Worm (Caenorhabditis elegans) whole organism, L2 larva: Measurements from ENCODE around the gene lys-8.

Experiments
- C34F6.9 ChIP-seq: fragments of 150-350 bp; optimal IDR thresholded peaks from 2 replicates; lab custom pipeline; 2014; ENCODE audit warnings: missing biosample characterization, missing genetic modification characterization
- F13H6.1 ChIP-seq: sonication (generic microtip); optimal IDR thresholded peaks from 2 replicates; lab custom pipeline; 2016; ENCODE audit warnings: missing genetic modification characterization, missing compliant biosample characterization
- R02D3.7 ChIP-seq: fragments of 150-350 bp; optimal IDR thresholded peaks from 2 replicates; lab custom pipeline; 2014; ENCODE audit warnings: missing biosample characterization, missing genetic modification characterization
- Y55F3AM.14 ChIP-seq: fragments of 200-800 bp; sonication (Bioruptor generic); optimal IDR thresholded peaks from 2 replicates; lab custom pipeline; 2018; ENCODE audit warnings: mild to moderate bottlenecking, missing genetic modification characterization, missing compliant biosample characterization
- ZK546.5 ChIP-seq: sonication (generic microtip); optimal IDR thresholded peaks from 2 replicates; lab custom pipeline; 2017; ENCODE audit warnings: missing biosample characterization, missing genetic modification characterization
- alr-1 ChIP-seq: fragments of 150-350 bp; optimal IDR thresholded peaks from 2 replicates; lab custom pipeline; 2014; ENCODE audit warnings: missing biosample characterization, missing genetic modification characterization
- aly-2 ChIP-seq: fragments of 150-350 bp; optimal IDR thresholded peaks from 2 replicates; lab custom pipeline; 2014; ENCODE audit warnings: missing biosample characterization, missing genetic modification characterization
- ama-1 ChIP-seq: fragments of 150-350 bp; optimal IDR thresholded peaks from 2 replicates; lab custom pipeline; 2018; ENCODE audit warnings: inconsistent platforms
- blmp-1 ChIP-seq: sonication (generic microtip); optimal IDR thresholded peaks from 2 replicates; lab custom pipeline; 2017; ENCODE audit warnings: missing genetic modification characterization, mild to moderate bottlenecking, missing compliant biosample characterization, antibody characterized with exemption, moderate library complexity; ENCODE audit not compliant: insufficient read depth
- ceh-16 ChIP-seq: fragments of 150-350 bp; optimal IDR thresholded peaks from 2 replicates; lab custom pipeline; 2014; ENCODE audit warnings: missing biosample characterization, missing genetic modification characterization
- ceh-82 ChIP-seq: fragments of 150-350 bp; optimal IDR thresholded peaks from 2 replicates; lab custom pipeline; 2014; ENCODE audit warnings: missing biosample characterization, missing genetic modification characterization
- crh-2 ChIP-seq: sonication (generic microtip); optimal IDR thresholded peaks from 2 replicates; lab custom pipeline; 2017; ENCODE audit warnings: missing biosample characterization, missing genetic modification characterization
- dmd-4 ChIP-seq: sonication (generic microtip); optimal IDR thresholded peaks from 2 replicates; lab custom pipeline; 2017; ENCODE audit warnings: missing biosample characterization, missing genetic modification characterization
- egl-27 ChIP-seq: sonication (generic microtip); optimal IDR thresholded peaks from 3 replicates; lab custom pipeline; 2017; ENCODE audit warnings: missing biosample characterization, missing genetic modification reagents, missing genetic modification characterization
- elt-1 ChIP-seq: fragments of 150-350 bp; optimal IDR thresholded peaks from 2 replicates; lab custom pipeline; 2014; ENCODE audit warnings: missing biosample characterization, missing genetic modification characterization
- fos-1 ChIP-seq: fragments of 150-350 bp; optimal IDR thresholded peaks from 2 replicates; lab custom pipeline; 2014; ENCODE audit warnings: missing biosample characterization, missing genetic modification characterization
- gmeb-1 ChIP-seq: fragments of 150-350 bp; optimal IDR thresholded peaks from 2 replicates; lab custom pipeline; 2014; ENCODE audit warnings: missing biosample characterization, missing genetic modification characterization
- lin-11 ChIP-seq: fragments of 150-350 bp; sonication (generic microtip); optimal IDR thresholded peaks from 2 replicates; lab custom pipeline; 2014; ENCODE audit warnings: missing biosample characterization, missing genetic modification characterization, inconsistent platforms, mixed read lengths
- lin-13 ChIP-seq: fragments of 150-350 bp; optimal IDR thresholded peaks from 2 replicates; lab custom pipeline; 2014; ENCODE audit warnings: missing biosample characterization, missing genetic modification reagents, missing genetic modification characterization
- lsy-2 ChIP-seq, 2 experiments: fragments of 150-350 bp in 1 of 2; sonication (generic microtip) in 1 of 2; optimal IDR thresholded peaks; 2 replicates each; lab custom pipeline; 2014 to 2017; ENCODE audit warnings: missing biosample characterization in 2 of 2, missing genetic modification characterization in 2 of 2
- mab-5 ChIP-seq: fragments of 150-350 bp; optimal IDR thresholded peaks from 2 replicates; lab custom pipeline; 2014; ENCODE audit warnings: missing biosample characterization, missing genetic modification characterization
- mbf-1 ChIP-seq: sonication (generic microtip); optimal IDR thresholded peaks from 2 replicates; lab custom pipeline; 2017; ENCODE audit warnings: missing biosample characterization, missing genetic modification characterization
- mdl-1 ChIP-seq, 2 experiments: fragments of 150-350 bp in 1 of 2; sonication (generic microtip) in 1 of 2; optimal IDR thresholded peaks; 2 replicates each; lab custom pipeline; 2017; ENCODE audit warnings: missing biosample characterization in 2 of 2, missing genetic modification characterization in 2 of 2
- nhr-10 ChIP-seq: sonication (generic microtip); optimal IDR thresholded peaks from 2 replicates; lab custom pipeline; 2017; ENCODE audit warnings: missing biosample characterization, missing genetic modification characterization
- nhr-11 ChIP-seq: fragments of 150-350 bp; optimal IDR thresholded peaks from 2 replicates; lab custom pipeline; 2014; ENCODE audit warnings: missing biosample characterization, missing genetic modification characterization
- nhr-12 ChIP-seq: fragments of 150-350 bp; optimal IDR thresholded peaks from 2 replicates; lab custom pipeline; 2014; ENCODE audit warnings: missing biosample characterization, missing genetic modification characterization
- nhr-129 ChIP-seq: fragments of 150-350 bp; optimal IDR thresholded peaks from 2 replicates; lab custom pipeline; 2014; ENCODE audit warnings: missing biosample characterization, missing genetic modification characterization
- nhr-21 ChIP-seq: fragments of 150-350 bp; optimal IDR thresholded peaks from 2 replicates; lab custom pipeline; 2014; ENCODE audit warnings: missing biosample characterization, missing genetic modification characterization
- nhr-23 ChIP-seq: fragments of 150-350 bp; optimal IDR thresholded peaks from 2 replicates; lab custom pipeline; 2014; ENCODE audit warnings: missing biosample characterization, missing genetic modification reagents, missing genetic modification characterization
- nhr-237 ChIP-seq: fragments of 150-350 bp; optimal IDR thresholded peaks from 2 replicates; lab custom pipeline; 2014; ENCODE audit warnings: missing biosample characterization, missing genetic modification characterization
- nhr-25 ChIP-seq: fragments of 150-350 bp; sonication (generic microtip); optimal IDR thresholded peaks from 3 replicates; lab custom pipeline; 2014; ENCODE audit warnings: missing biosample characterization, missing genetic modification characterization
- nhr-6 ChIP-seq: fragments of 150-350 bp; optimal IDR thresholded peaks from 2 replicates; lab custom pipeline; 2014; ENCODE audit warnings: missing biosample characterization, missing genetic modification characterization
- nhr-77 ChIP-seq: fragments of 150-350 bp; optimal IDR thresholded peaks from 2 replicates; lab custom pipeline; 2014; ENCODE audit warnings: missing biosample characterization, missing genetic modification characterization
- peb-1 ChIP-seq: fragments of 150-350 bp; optimal IDR thresholded peaks from 2 replicates; lab custom pipeline; 2014; ENCODE audit warnings: missing biosample characterization, missing genetic modification characterization
- sem-4 ChIP-seq: fragments of 150-350 bp; optimal IDR thresholded peaks from 2 replicates; lab custom pipeline; 2014; ENCODE audit warnings: missing biosample characterization, missing genetic modification reagents, missing genetic modification characterization
- skn-1 ChIP-seq: sonication (generic microtip); optimal IDR thresholded peaks from 2 replicates; lab custom pipeline; 2017; ENCODE audit warnings: missing biosample characterization, missing genetic modification characterization
- sma-3 ChIP-seq: sonication (generic microtip); optimal IDR thresholded peaks from 2 replicates; lab custom pipeline; 2016; ENCODE audit warnings: missing genetic modification reagents, missing genetic modification characterization, missing compliant biosample characterization
- sma-9 ChIP-seq, 2 experiments: fragments of 150-350 bp in 1 of 2; sonication (generic microtip) in 1 of 2; optimal IDR thresholded peaks; 2 replicates each; lab custom pipeline; 2014 to 2016; ENCODE audit warnings: missing genetic modification characterization in 2 of 2, mild to moderate bottlenecking in 1 of 2, missing biosample characterization in 1 of 2, missing compliant biosample characterization in 1 of 2, missing genetic modification reagents in 1 of 2, moderate library complexity in 1 of 2
- snpc-4 ChIP-seq: fragments of 150-350 bp; optimal IDR thresholded peaks from 2 replicates; lab custom pipeline; 2014; ENCODE audit warnings: missing biosample characterization, missing genetic modification characterization
- unc-39 ChIP-seq: fragments of 150-350 bp; optimal IDR thresholded peaks from 2 replicates; lab custom pipeline; 2014; ENCODE audit warnings: missing biosample characterization, missing genetic modification characterization
- unc-55 ChIP-seq: fragments of 150-350 bp; sonication (generic microtip); optimal IDR thresholded peaks from 3 replicates; lab custom pipeline; 2014; ENCODE audit warnings: missing biosample characterization, missing genetic modification reagents, missing genetic modification characterization
- unc-62 ChIP-seq: fragments of 150-350 bp; optimal IDR thresholded peaks from 2 replicates; lab custom pipeline; 2014; ENCODE audit warnings: missing biosample characterization, missing genetic modification reagents, missing genetic modification characterization
- zag-1 ChIP-seq: fragments of 150-350 bp; optimal IDR thresholded peaks from 2 replicates; lab custom pipeline; 2014; ENCODE audit warnings: missing biosample characterization, missing genetic modification characterization
- ztf-11 ChIP-seq: sonication (generic microtip); optimal IDR thresholded peaks from 2 replicates; lab custom pipeline; 2017; ENCODE audit warnings: missing biosample characterization, missing genetic modification characterization
- ztf-4 ChIP-seq: fragments of 150-350 bp; optimal IDR thresholded peaks from 2 replicates; lab custom pipeline; 2014; ENCODE audit warnings: missing biosample characterization, missing genetic modification characterization

Gene lys-8

ce11 chrII:5591558-5591957 is 5.6 kb downstream of the lys-8 start:
- TF ChIP-seq dmd-4 (tag; lab: Kevin White, UChicago) = no peak
- no peak for TF ChIP-seq nhr-23 (tag; lab: Kevin White, UChicago)
- TF ChIP-seq sma-3 (GFP tag; lab: Kevin White, UChicago) = no peak
- no peak for TF ChIP-seq unc-62 (GFP tag; lab: Kevin White, UChicago)
- no peak for TF ChIP-seq zag-1
- TF ChIP-seq aly-2 = no peak
- no peak for TF ChIP-seq blmp-1 (tag; lab: Kevin White, UChicago)
- TF ChIP-seq ZK546.5 (tag; lab: Kevin White, UChicago) = no peak
- no peak for TF ChIP-seq nhr-11 (tag; lab: Kevin White, UChicago)
- no peak for TF ChIP-seq nhr-6
- TF ChIP-seq alr-1 (tag; lab: Kevin White, UChicago) = no peak
- TF ChIP-seq gmeb-1 (tag; lab: Kevin White, UChicago) = no peak
- TF ChIP-seq nhr-12 (tag; lab: Kevin White, UChicago) = no peak
- TF ChIP-seq nhr-77 (tag; lab: Kevin White, UChicago) = no peak
- no peak for TF ChIP-seq fos-1 (tag; lab: Kevin White, UChicago)
- TF ChIP-seq sem-4 (tag; lab: Kevin White, UChicago) = no peak
- no peak for TF ChIP-seq lsy-2 (tag; optimal IDR thresholded peaks at IDR 0.05; lab: Kevin White, UChicago)

DNA sequence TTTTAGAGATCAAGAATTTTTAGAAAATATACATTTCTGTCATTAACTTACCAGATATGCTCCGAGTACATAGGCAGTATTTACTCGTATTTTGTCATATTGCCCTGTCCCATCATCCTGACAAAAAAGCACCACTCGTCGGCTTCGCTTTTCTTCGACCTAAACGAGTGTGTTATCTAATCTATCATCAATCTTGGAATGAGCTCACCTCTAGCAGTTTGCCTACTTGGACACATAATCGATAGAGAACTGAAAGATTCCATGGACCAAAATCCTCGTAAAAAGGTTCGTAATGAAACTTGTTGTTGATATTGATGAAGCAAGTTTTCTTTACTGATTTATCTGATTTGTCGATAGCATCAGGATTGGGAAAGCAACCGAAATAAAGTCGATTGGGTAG is 6.9 kb downstream of the lys-8 start:
- TF ChIP-seq ceh-82 (tag; lab: Kevin White, UChicago) (no peak), F13H6.1 (tag; lab: Kevin White, UChicago) (no peak), elt-1 (tag; lab: Kevin White, UChicago) (no peak), mab-5 (tag; lab: Kevin White, UChicago) (no peak), alr-1 (tag; lab: Kevin White, UChicago) (no peak), lsy-2 (tag; optimal IDR thresholded peaks at IDR 0.05; lab: Kevin White, UChicago) (no peak), nhr-25 (tag; lab: Kevin White, UChicago) (no peak), nhr-77 (tag; lab: Kevin White, UChicago) (no peak), blmp-1 (tag; lab: Kevin White, UChicago) (no peak), ama-1 (lab: Kevin White, UChicago) (no peak), nhr-6 (no peak), ztf-11 (tag; lab: Kevin White, UChicago) (no peak), lin-13 (GFP tag; lab: Kevin White, UChicago) (no peak)
- TF ChIP-seq, all 48 proteins: peak for 0

DNA sequence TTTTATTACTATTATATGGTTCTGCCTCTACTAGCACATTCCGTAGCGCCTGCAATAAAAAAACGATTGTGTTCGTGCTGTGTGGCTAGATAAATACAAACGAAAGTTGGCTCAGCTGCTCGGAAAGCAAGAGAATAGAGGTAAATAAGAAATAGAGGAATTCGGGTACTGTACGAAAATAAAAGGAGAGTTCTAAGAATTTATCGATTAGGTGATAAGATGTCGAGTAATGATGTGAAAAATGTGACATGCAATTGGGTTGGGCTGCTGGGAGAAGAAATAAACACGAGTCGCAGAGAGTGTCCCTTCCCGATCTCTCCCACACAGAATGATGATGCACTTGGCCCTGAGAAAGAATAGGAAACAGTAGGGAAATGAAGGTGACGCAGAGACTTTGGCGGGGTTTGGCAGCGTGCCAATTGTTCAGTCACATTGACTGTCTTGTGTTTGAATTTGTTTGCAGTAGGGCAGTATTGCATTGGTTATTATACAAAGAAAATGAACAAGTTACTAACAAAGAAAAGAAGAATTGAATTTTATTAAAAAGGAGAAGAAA is 7.5 kb downstream of the lys-8 start, which contains the start of gene cdc-14:
Gene cdc-14 (minus strand): TSS at position 51 of the 556 bp plus-strand sequence.
- TF ChIP-seq blmp-1 (tag; lab: Kevin White, UChicago) (peak; percentile 73), ama-1 (lab: Kevin White, UChicago) (peak; percentile 10), lsy-2 (tag; optimal IDR thresholded peaks at IDR 0.05; lab: Kevin White, UChicago) (peak in 1 of 2 experiments; percentile 82), ztf-11 (tag; lab: Kevin White, UChicago) (no peak), sem-4 (tag; lab: Kevin White, UChicago) (peak; percentile 88), skn-1 (tag; lab: Kevin White, UChicago) (no peak), nhr-12 (tag; lab: Kevin White, UChicago) (no peak), sma-3 (GFP tag; lab: Kevin White, UChicago) (peak; percentile 85), nhr-129 (tag; lab: Kevin White, UChicago) (peak; percentile 94), lin-13 (GFP tag; lab: Kevin White, UChicago) (peak; percentile 57), ceh-82 (tag; lab: Kevin White, UChicago) (no peak), fos-1 (tag; lab: Kevin White, UChicago) (peak; percentile 91), egl-27 (peak; percentile 21), peb-1 (tag; lab: Kevin White, UChicago) (no peak), crh-2 (tag; lab: Kevin White, UChicago) (peak; percentile 77), mab-5 (tag; lab: Kevin White, UChicago) (peak; percentile 35), nhr-237 (no peak), elt-1 (tag; lab: Kevin White, UChicago) (no peak), unc-62 (GFP tag; lab: Kevin White, UChicago) (no peak), ztf-4 (tag; lab: Kevin White, UChicago) (peak; percentile 68), mbf-1 (no peak), nhr-6 (peak; percentile 87), R02D3.7 (tag; lab: Kevin White, UChicago) (no peak), unc-39 (no peak), sma-9 (GFP tag; optimal IDR thresholded peaks at IDR 0.05; lab: Kevin White, UChicago) (peak; percentile 80), sma-9 (tag; optimal IDR thresholded peaks at IDR 0.05; lab: Kevin White, UChicago) (no peak), C34F6.9 (peak; percentile 82), snpc-4 (peak; percentile 74), lin-11 (tag; lab: Kevin White, UChicago) (peak; percentile 33), unc-55 (GFP tag; lab: Kevin White, UChicago) (peak; percentile 28), dmd-4 (tag; lab: Kevin White, UChicago) (no peak), F13H6.1 (tag; lab: Kevin White, UChicago) (peak; percentile 86), alr-1 (tag; lab: Kevin White, UChicago) (no peak), zag-1 (no peak), nhr-25 (tag; lab: Kevin White, UChicago) (peak; percentile 87), gmeb-1 (tag; lab: Kevin White, UChicago) (peak; percentile 60), ceh-16 (tag; lab: Kevin White, UChicago) (peak; percentile 63), mdl-1 (tag; optimal IDR thresholded peaks at IDR 0.05; lab: Kevin White, UChicago) (peak in 1 of 2 experiments; percentile 16), aly-2 (no peak), nhr-10 (tag; lab: Kevin White, UChicago) (no peak), Y55F3AM.14 (GFP tag; lab: Kevin White, UChicago) (no peak), nhr-21 (tag; lab: Kevin White, UChicago) (peak; percentile 41)
